Fruit fly (Drosophila melanogaster) whole organism: ENCODE data around the gene ppk28.

Experiments
- CG8478 ChIP-seq: fragments of >200 bp; optimal IDR thresholded peaks from 2 replicates; lab custom pipeline; 2018; ENCODE audit warnings: inconsistent platforms
- Dll ChIP-seq: fragments of >200 bp; optimal IDR thresholded peaks from 2 replicates; lab custom pipeline; 2017
- EcR ChIP-seq, 2 experiments: fragments of >200 bp; optimal IDR thresholded peaks; 2 replicates each; lab custom pipeline; 2017; ENCODE audit warnings: missing biosample characterization in 2 of 2, missing genetic modification characterization in 2 of 2, missing genetic modification reagents in 2 of 2
- pan ChIP-seq: fragments of >200 bp; optimal IDR thresholded peaks from 2 replicates; lab custom pipeline; 2017
- psq ChIP-seq: fragments of >200 bp; optimal IDR thresholded peaks from 2 replicates; lab custom pipeline; 2017
- usp ChIP-seq: fragments of >200 bp; optimal IDR thresholded peaks from 2 replicates; lab custom pipeline; 2017; ENCODE audit warnings: missing biosample characterization, missing genetic modification characterization, mixed read lengths

The ppk28 gene

dm6 chrX:16836805-16837333 lies 31.0 kb downstream of the ppk28 start:
- no peak for TF ChIP-seq EcR (GFP tag; optimal IDR thresholded peaks at IDR 0.05; lab: Kevin White, UChicago)
- no peak for TF ChIP-seq usp (GFP tag; lab: Kevin White, UChicago)
- TF ChIP-seq pan (lab: Kevin White, UChicago): no peak
- TF ChIP-seq psq (lab: Kevin White, UChicago): no peak
- no peak for TF ChIP-seq CG8478 (lab: Kevin White, UChicago)
- TF ChIP-seq Dll: no peak

DNA sequence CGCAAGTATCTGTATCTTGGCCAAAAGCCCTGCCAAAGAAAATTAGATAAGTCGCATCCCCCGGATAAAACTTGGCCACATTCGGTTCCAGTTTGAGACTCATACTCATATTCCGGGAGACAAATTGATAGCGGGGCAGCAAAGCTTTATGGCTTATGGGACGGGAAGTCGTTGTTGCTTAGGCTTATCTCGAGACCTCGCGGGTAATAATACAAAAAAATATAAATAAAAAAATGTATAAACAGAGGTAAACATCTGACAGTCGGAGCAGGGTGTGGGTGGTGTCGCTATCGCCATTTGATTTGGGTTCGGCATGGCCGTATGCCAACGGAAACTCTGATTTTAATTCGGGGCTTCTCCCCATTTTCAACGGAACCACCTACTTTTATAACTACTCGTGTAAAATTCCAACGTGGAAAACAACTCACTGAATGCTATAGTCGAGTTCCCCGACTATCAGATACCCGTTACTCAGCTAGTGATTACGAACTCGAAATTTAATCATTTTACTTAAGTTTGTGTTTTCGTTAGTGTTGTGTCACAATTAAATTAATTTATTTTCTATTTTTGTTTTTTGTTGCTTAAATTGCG lies 31.8 kb downstream of the ppk28 start:
- TF ChIP-seq CG8478 (lab: Kevin White, UChicago): no peak
- no peak for TF ChIP-seq pan (lab: Kevin White, UChicago)
- TF ChIP-seq psq (lab: Kevin White, UChicago): no peak
- no peak for TF ChIP-seq usp (GFP tag; lab: Kevin White, UChicago)

- TF ChIP-seq CG8478 (lab: Kevin White, UChicago): no peak
- TF ChIP-seq psq (lab: Kevin White, UChicago): no peak
- TF ChIP-seq usp (GFP tag; lab: Kevin White, UChicago): no peak
- no peak for TF ChIP-seq pan (lab: Kevin White, UChicago)
- no peak for TF ChIP-seq EcR (GFP tag; optimal IDR thresholded peaks at IDR 0.05; lab: Kevin White, UChicago)
- TF ChIP-seq Dll: no peak
Measured at dm6 chrX:16839033-16839432, 33.2 kb downstream of the ppk28 start.

DNA sequence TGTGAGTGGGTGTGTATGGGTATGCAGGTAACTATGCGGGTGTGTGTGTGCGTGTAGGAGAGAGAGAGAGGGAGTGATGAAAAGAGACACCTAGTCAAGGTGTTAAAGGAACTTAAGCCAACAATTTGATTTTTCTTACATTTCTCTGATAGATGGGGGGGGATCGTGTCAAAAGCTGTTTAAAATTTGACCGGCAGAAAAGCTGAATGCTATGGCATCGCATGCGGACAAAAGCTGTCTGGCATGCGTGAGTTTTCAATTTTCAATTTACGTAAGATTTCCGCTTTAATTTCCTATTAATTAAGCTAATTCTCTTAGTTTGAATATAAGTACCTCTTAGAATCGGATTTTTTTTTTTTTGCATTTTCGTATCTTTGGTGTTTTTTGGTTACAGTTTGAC lies 34.0 kb downstream of the ppk28 start:
- TF ChIP-seq Dll (no peak), CG8478 (lab: Kevin White, UChicago) (no peak), psq (lab: Kevin White, UChicago) (no peak), usp (GFP tag; lab: Kevin White, UChicago) (no peak), EcR (GFP tag; optimal IDR thresholded peaks at IDR 0.05; lab: Kevin White, UChicago) (no peak), pan (lab: Kevin White, UChicago) (no peak)

dm6 chrX:16844295-16844694 lies 38.4 kb downstream of the ppk28 start, which contains the start of gene RSG7:
RSG7 (minus strand) TSS chrX:16844433.
- TF ChIP-seq Dll (no peak), pan (lab: Kevin White, UChicago) (no peak), CG8478 (lab: Kevin White, UChicago) (no peak)

DNA sequence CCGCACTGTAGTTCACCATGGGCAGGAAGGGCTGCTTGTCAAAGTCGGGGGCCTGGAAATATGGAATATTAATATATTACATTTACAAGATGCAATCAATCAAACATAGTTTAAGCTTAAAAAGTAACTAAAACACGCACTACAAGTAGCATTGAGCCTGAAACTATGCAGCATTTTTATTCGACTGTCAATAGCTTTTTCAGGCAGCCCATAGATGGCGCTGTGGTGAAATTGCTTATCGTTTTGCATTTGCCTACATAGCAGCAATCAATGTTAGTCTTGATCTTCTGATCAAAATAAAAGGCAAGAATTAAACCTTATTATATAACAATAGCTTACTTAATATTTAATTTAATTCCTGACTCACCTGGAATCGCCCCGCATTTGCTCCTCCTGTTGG lies 40.7 kb downstream of the ppk28 start:
- TF ChIP-seq Dll (no peak), psq (lab: Kevin White, UChicago) (no peak), pan (lab: Kevin White, UChicago) (no peak), CG8478 (lab: Kevin White, UChicago) (no peak), usp (GFP tag; lab: Kevin White, UChicago) (no peak), EcR (GFP tag; optimal IDR thresholded peaks at IDR 0.05; lab: Kevin White, UChicago) (no peak)

DNA sequence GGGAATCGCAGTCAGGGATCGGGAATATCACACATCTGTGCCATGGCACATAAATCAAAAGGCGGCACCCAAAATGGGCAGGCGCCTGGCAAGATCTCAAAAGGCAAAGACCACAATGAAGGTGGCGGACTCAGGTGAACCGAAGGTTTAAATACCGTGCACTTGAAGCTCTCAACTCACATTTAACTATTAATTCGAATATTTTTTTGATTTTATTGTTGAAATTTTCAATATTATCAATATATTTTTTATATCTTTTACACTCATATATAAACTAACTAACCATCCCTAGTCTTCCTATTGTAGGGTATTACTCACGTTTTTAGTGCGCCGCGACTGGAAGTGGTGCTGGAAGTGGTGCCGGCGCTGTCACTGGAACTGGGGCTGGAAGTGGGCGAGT lies 43.1 kb downstream of the ppk28 start:
- TF ChIP-seq pan (lab: Kevin White, UChicago) (no peak), psq (lab: Kevin White, UChicago) (no peak), Dll (no peak), EcR (GFP tag; optimal IDR thresholded peaks at IDR 0.05; lab: Kevin White, UChicago) (no peak), CG8478 (lab: Kevin White, UChicago) (no peak), usp (GFP tag; lab: Kevin White, UChicago) (no peak)

- TF ChIP-seq CG8478 (lab: Kevin White, UChicago) (no peak), psq (lab: Kevin White, UChicago) (no peak), EcR (GFP tag; optimal IDR thresholded peaks at IDR 0.05; lab: Kevin White, UChicago) (no peak), Dll (no peak), pan (lab: Kevin White, UChicago) (no peak), usp (GFP tag; lab: Kevin White, UChicago) (no peak)
Measured at dm6 chrX:16849517-16849916, 43.6 kb downstream of the ppk28 start.

DNA sequence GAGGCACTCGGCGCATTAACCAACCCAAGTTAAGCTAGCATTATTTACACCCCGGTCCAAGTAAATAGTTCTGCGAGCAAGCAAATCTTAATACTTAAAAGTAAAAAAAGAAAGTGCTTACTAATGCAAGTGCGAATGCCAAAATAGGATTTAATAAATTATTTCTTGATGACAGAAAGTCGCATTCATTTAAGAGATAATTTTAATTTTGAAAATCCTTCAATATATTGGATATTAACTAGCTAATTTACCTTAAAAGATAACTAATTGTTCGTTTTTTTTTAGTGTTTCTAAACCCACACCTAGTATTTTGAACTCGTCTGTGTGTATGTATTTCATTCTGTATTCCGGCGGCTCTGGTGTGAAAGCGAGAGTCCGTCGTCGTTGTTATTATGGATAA lies 48.9 kb downstream of the ppk28 start:
- TF ChIP-seq EcR (GFP tag; optimal IDR thresholded peaks at IDR 0.05; lab: Kevin White, UChicago): no peak
- TF ChIP-seq Dll: no peak
- TF ChIP-seq usp (GFP tag; lab: Kevin White, UChicago): no peak
- no peak for TF ChIP-seq psq (lab: Kevin White, UChicago)
- TF ChIP-seq CG8478 (lab: Kevin White, UChicago): no peak
- TF ChIP-seq pan (lab: Kevin White, UChicago): no peak
